Fruit fly (Drosophila melanogaster) whole organism, embryonic: ENCODE measurements around the gene CG12289.
A peak's percentile ranks its signal among the peaks of the same experiment; 100 is the strongest.

Experiments
- CG10147 ChIP-seq: fragments of 200-800 bp; sonication (Bioruptor generic); optimal IDR thresholded peaks from 2 replicates; lab custom pipeline; 2019; ENCODE audit warnings: missing biosample characterization, mild to moderate bottlenecking, missing genetic modification characterization, moderate library complexity
- CG10462 ChIP-seq: fragments of 200-800 bp; sonication (Bioruptor generic); optimal IDR thresholded peaks from 2 replicates; lab custom pipeline; 2016; ENCODE audit warnings: missing biosample characterization, missing genetic modification characterization
- CG11456 ChIP-seq: fragments of 200-800 bp; sonication (Bioruptor generic); IDR thresholded peaks from 3 replicates; pipeline ENCODE4 v1.3.6; 2022; ENCODE audit warnings: missing biosample characterization, missing genetic modification characterization
- CG12155 ChIP-seq: fragments of 200-800 bp; sonication (Bioruptor generic); optimal IDR thresholded peaks from 3 replicates; lab custom pipeline; 2016; ENCODE audit warnings: missing biosample characterization, missing genetic modification characterization
- CG12744 ChIP-seq: fragments of 200-800 bp; sonication (Bioruptor generic); optimal IDR thresholded peaks from 2 replicates; lab custom pipeline; 2016; ENCODE audit warnings: missing biosample characterization, missing genetic modification characterization
- CG13775 ChIP-seq: fragments of 200-800 bp; sonication (Bioruptor generic); optimal IDR thresholded peaks from 3 replicates; lab custom pipeline; 2017; ENCODE audit warnings: missing biosample characterization, mild to moderate bottlenecking, missing genetic modification characterization
- CG15479 ChIP-seq: fragments of 200-800 bp; sonication (Bioruptor generic); optimal IDR thresholded peaks from 3 replicates; lab custom pipeline; 2019; ENCODE audit warnings: missing biosample characterization, mild to moderate bottlenecking, missing genetic modification characterization, moderate library complexity
- CG15601 ChIP-seq: fragments of 200-800 bp; sonication (Bioruptor generic); optimal IDR thresholded peaks from 3 replicates; lab custom pipeline; 2019; ENCODE audit warnings: missing biosample characterization, mild to moderate bottlenecking, missing genetic modification characterization, moderate library complexity
- CG17802 ChIP-seq: fragments of 200-800 bp; sonication (Bioruptor generic); optimal IDR thresholded peaks from 2 replicates; lab custom pipeline; 2018; ENCODE audit warnings: missing biosample characterization, mild to moderate bottlenecking, missing genetic modification characterization, moderate library complexity
- CG3838 ChIP-seq: fragments of 200-800 bp; sonication (Bioruptor generic); optimal IDR thresholded peaks from 3 replicates; lab custom pipeline; 2016; ENCODE audit warnings: missing biosample characterization, missing genetic modification characterization
- CG6689 ChIP-seq: fragments of 200-800 bp; sonication (Bioruptor generic); IDR thresholded peaks from 2 replicates; pipeline ENCODE4 v1.3.6; 2022; ENCODE audit warnings: missing biosample characterization, missing genetic modification characterization
- CG7556 ChIP-seq: fragments of 200-800 bp; sonication (Bioruptor generic); optimal IDR thresholded peaks from 2 replicates; lab custom pipeline; 2017; ENCODE audit warnings: missing biosample characterization, mild to moderate bottlenecking, missing genetic modification characterization
- CG8388 ChIP-seq: fragments of 200-800 bp; sonication (Bioruptor generic); optimal IDR thresholded peaks from 2 replicates; lab custom pipeline; 2019; ENCODE audit warnings: missing biosample characterization, mild to moderate bottlenecking, missing genetic modification characterization, moderate library complexity
- CG9817 ChIP-seq: fragments of 200-800 bp; sonication (Bioruptor generic); optimal IDR thresholded peaks from 2 replicates; lab custom pipeline; 2018; ENCODE audit warnings: missing biosample characterization, mild to moderate bottlenecking, missing genetic modification characterization, moderate library complexity
- CoRest ChIP-seq: fragments of 200-800 bp; sonication (Bioruptor generic); optimal IDR thresholded peaks from 3 replicates; lab custom pipeline; 2018; ENCODE audit warnings: missing biosample characterization, mild to moderate bottlenecking, missing genetic modification characterization, moderate library complexity
- Gug ChIP-seq: fragments of 200-800 bp; sonication (Bioruptor generic); IDR thresholded peaks from 4 replicates; pipeline ENCODE4 v1.3.6; 2022; ENCODE audit warnings: missing biosample characterization, missing genetic modification characterization
- HLHmδ ChIP-seq: fragments of 200-800 bp; sonication (Bioruptor generic); optimal IDR thresholded peaks from 2 replicates; lab custom pipeline; 2018; ENCODE audit warnings: missing biosample characterization, mild to moderate bottlenecking, missing genetic modification characterization, moderate library complexity
- NC2α ChIP-seq: fragments of 200-800 bp; sonication (Bioruptor generic); optimal IDR thresholded peaks from 2 replicates; lab custom pipeline; 2016; ENCODE audit warnings: missing biosample characterization, missing genetic modification characterization
- Sry-β ChIP-seq: fragments of 200-800 bp; sonication (Bioruptor generic); optimal IDR thresholded peaks from 2 replicates; lab custom pipeline; 2018; ENCODE audit warnings: missing biosample characterization, mild to moderate bottlenecking, missing genetic modification characterization, moderate library complexity
- dysf ChIP-seq: fragments of 200-800 bp; sonication (Bioruptor generic); IDR thresholded peaks from 3 replicates; pipeline ENCODE4 v1.3.6; 2022; ENCODE audit warnings: missing biosample characterization, missing genetic modification characterization
- grau ChIP-seq: fragments of 200-800 bp; optimal IDR thresholded peaks from 3 replicates; lab custom pipeline; 2019; ENCODE audit warnings: missing biosample characterization, mild to moderate bottlenecking, missing genetic modification characterization, moderate library complexity
- hb ChIP-seq: fragments of 200-800 bp; sonication (Bioruptor generic); IDR thresholded peaks from 3 replicates; pipeline ENCODE4 v1.3.6; 2022; ENCODE audit warnings: missing biosample characterization, missing genetic modification characterization; ENCODE audit not compliant: partially characterized antibody
- hth ChIP-seq: fragments of >200 bp; optimal IDR thresholded peaks from 2 replicates; lab custom pipeline; 2017; ENCODE audit warnings: inconsistent platforms
- pnt ChIP-seq: fragments of 200-800 bp; sonication (Bioruptor generic); optimal IDR thresholded peaks from 3 replicates; lab custom pipeline; 2016; ENCODE audit warnings: missing biosample characterization, missing genetic modification characterization
- sc ChIP-seq, 3 experiments: fragments of >200 bp in 2 of 3; fragments of 200-800 bp in 1 of 3; sonication (Bioruptor generic) in 1 of 3; optimal IDR thresholded peaks; 2 replicates in 2 of 3; 3 replicates in 1 of 3; lab custom pipeline; 2017; ENCODE audit warnings: mild to moderate bottlenecking in 1 of 3, missing biosample characterization in 1 of 3, missing genetic modification characterization in 1 of 3, missing genetic modification reagents in 1 of 3
- scrt ChIP-seq: fragments of 200-800 bp; sonication (Bioruptor generic); optimal IDR thresholded peaks from 2 replicates; lab custom pipeline; 2018; ENCODE audit warnings: missing biosample characterization, mild to moderate bottlenecking, missing genetic modification characterization, moderate library complexity
- sna ChIP-seq: fragments of 200-800 bp; sonication (Bioruptor generic); IDR thresholded peaks from 2 replicates; pipeline ENCODE4 v1.3.6; 2022; ENCODE audit warnings: missing biosample characterization, missing genetic modification characterization; ENCODE audit not compliant: partially characterized antibody
- tio ChIP-seq: fragments of 200-800 bp; sonication (Bioruptor generic); optimal IDR thresholded peaks from 2 replicates; lab custom pipeline; 2017; ENCODE audit warnings: missing biosample characterization, missing genetic modification characterization, inconsistent platforms
- ttk ChIP-seq: fragments of 200-800 bp; sonication (Bioruptor generic); IDR thresholded peaks from 2 replicates; pipeline ENCODE4 v2.1.2; 2022; ENCODE audit warnings: missing biosample characterization, missing genetic modification characterization

The CG12289 gene

dm6 chr3L:11407202-11407829 is 51.0 kb downstream of the CG12289 start (continued):
- TF ChIP-seq NC2α (GFP tag; lab: Kevin White, UChicago) (no peak), Sry-β (GFP tag; lab: Kevin White, UChicago) (no peak), ttk (GFP tag; lab: Robert Waterston, UW) (no peak), sna (no peak), CG12744 (no peak), dysf (GFP tag; lab: Robert Waterston, UW) (peak; percentile 45; the same call in 2 of the 3 replicates), HLHmδ (GFP tag; lab: Kevin White, UChicago) (no peak), hth (lab: Kevin White, UChicago) (no peak), CoRest (tag; lab: Kevin White, UChicago) (peak; percentile 18), CG10462 (GFP tag; lab: Kevin White, UChicago) (no peak), CG15601 (tag; lab: Kevin White, UChicago) (peak; percentile 17), CG10147 (no peak), hb (GFP tag; lab: Robert Waterston, UW) (no peak), scrt (GFP tag; lab: Kevin White, UChicago) (no peak), CG15479 (no peak), sc (optimal IDR thresholded peaks at IDR 0.05; lab: Kevin White, UChicago) (no peak), sc (GFP tag; optimal IDR thresholded peaks at IDR 0.05; lab: Kevin White, UChicago) (peak; percentile 17), CG12155 (GFP tag; lab: Kevin White, UChicago) (no peak), CG17802 (tag; lab: Kevin White, UChicago) (no peak), CG7556 (GFP tag; lab: Kevin White, UChicago) (peak; percentile 28), grau (tag; lab: Kevin White, UChicago) (peak; percentile 78), pnt (no peak), CG6689 (GFP tag; lab: Robert Waterston, UW) (peak; percentile 11; the same call in 1 of the 2 replicates), CG8388 (GFP tag; lab: Kevin White, UChicago) (peak; percentile 15), Gug (GFP tag; lab: Robert Waterston, UW) (no peak), tio (GFP tag; lab: Kevin White, UChicago) (peak; percentile 19), CG11456 (0 out of 3 replicates have a peak, but pooled peaks have one; percentile 28), CG13775 (GFP tag; lab: Kevin White, UChicago) (no peak), CG9817 (tag; lab: Kevin White, UChicago) (no peak), CG3838 (GFP tag; lab: Kevin White, UChicago) (no peak)
